Fruit fly (Drosophila melanogaster) whole organism: Measurements from ENCODE around the gene HemK1.

Source experiments
- CG8478 ChIP-seq: fragments of >200 bp; optimal IDR thresholded peaks from 2 replicates; lab custom pipeline; 2018; ENCODE audit warnings: inconsistent platforms
- Dll ChIP-seq: fragments of >200 bp; optimal IDR thresholded peaks from 2 replicates; lab custom pipeline; 2017
- pan ChIP-seq: fragments of >200 bp; optimal IDR thresholded peaks from 2 replicates; lab custom pipeline; 2017
- psq ChIP-seq: fragments of >200 bp; optimal IDR thresholded peaks from 2 replicates; lab custom pipeline; 2017
- usp ChIP-seq: fragments of >200 bp; optimal IDR thresholded peaks from 2 replicates; lab custom pipeline; 2017; ENCODE audit warnings: missing biosample characterization, missing genetic modification characterization, mixed read lengths

DNA sequence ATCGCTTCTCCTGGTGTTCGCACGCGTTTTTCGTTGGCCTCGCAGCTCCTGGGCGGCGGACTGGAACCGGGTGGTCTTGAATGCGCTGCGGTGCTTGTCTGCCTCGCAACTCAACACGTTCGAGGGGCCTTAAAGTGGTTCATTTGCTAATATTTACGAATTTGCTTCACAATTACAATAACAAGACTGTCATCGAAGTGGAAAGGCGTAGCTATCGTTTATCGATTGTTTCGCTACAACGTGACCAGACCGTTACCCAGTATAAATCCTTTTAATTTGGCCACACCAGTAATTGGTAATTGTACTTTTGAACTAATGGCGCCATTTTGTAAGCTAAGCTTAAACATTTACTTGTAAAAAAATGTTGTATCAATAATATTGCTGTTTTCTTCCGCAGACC is 9.3 kb upstream of the HemK1 start, which contains the start of gene CG9536:
- TF ChIP-seq psq (lab: Kevin White, UChicago) (no peak), usp (GFP tag; lab: Kevin White, UChicago) (no peak), Dll (no peak), pan (lab: Kevin White, UChicago) (no peak), CG8478 (lab: Kevin White, UChicago) (no peak)
